Worm (Caenorhabditis elegans): Measurements from ENCODE around the gene T22H9.1.

DNA sequence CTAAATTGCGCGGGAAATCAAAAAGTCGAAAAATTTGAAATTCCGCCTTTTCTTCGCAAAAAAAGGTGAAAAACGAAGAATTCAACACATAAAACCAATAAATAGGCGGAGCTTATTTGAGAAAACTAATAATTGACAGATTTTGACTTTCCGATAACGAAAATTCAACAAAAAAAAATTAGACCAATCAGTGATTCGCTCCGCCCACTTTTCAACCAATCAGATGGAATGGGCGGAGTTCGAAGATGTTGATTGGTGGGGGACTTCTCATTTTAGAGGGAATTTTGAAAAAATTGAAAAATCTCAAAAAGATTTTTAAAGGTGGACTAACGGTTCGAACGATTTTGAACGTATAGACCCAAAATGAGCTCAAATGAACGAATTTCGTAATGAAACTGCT, 8.7 kb upstream of the T22H9.1 start:
- TF ChIP-seq cebp-2 (GFP tag; IDR thresholded peaks at IDR 0.05) = no peak
- no peak for TF ChIP-seq sea-2 (GFP tag; IDR thresholded peaks at IDR 0.05)
- no peak for TF ChIP-seq somi-1 (GFP tag; optimal IDR thresholded peaks at IDR 0.05)
- TF ChIP-seq ztf-22 (GFP tag; optimal IDR thresholded peaks at IDR 0.05) = no peak
- no peak for TF ChIP-seq athp-1 (tag; optimal IDR thresholded peaks at IDR 0.05)
- TF ChIP-seq let-607 (tag; optimal IDR thresholded peaks at IDR 0.05) = no peak
- TF ChIP-seq ama-1 (optimal IDR thresholded peaks at IDR 0.05) = no peak
- no peak for TF ChIP-seq ama-1 (GFP tag; optimal IDR thresholded peaks at IDR 0.05)
- TF ChIP-seq ets-4 (GFP tag; optimal IDR thresholded peaks at IDR 0.05) = no peak
- TF ChIP-seq T07F8.4 (tag; optimal IDR thresholded peaks at IDR 0.05) = no peak
- no peak for TF ChIP-seq rec-8 (tag; optimal IDR thresholded peaks at IDR 0.05)
- TF ChIP-seq snpc-4 (GFP tag; optimal IDR thresholded peaks at IDR 0.05) = no peak
- TF ChIP-seq snpc-4 (tag; optimal IDR thresholded peaks at IDR 0.05) = no peak

Measured in whole organism, young adult.